Fruit fly (Drosophila melanogaster) whole organism, adult: ENCODE data around the gene CG14879.

Source experiments
- CG11617 ChIP-seq: fragments of 200-800 bp; sonication (Bioruptor generic); optimal IDR thresholded peaks from 2 replicates; lab custom pipeline; 2017; ENCODE audit warnings: mild to moderate bottlenecking, missing biosample characterization, missing genetic modification reagents, missing genetic modification characterization
- CG12768 ChIP-seq: fragments of 200-800 bp; sonication (Bioruptor generic); optimal IDR thresholded peaks from 2 replicates; lab custom pipeline; 2017; ENCODE audit warnings: missing biosample characterization, missing genetic modification characterization, mild to moderate bottlenecking, moderate library complexity, missing genetic modification reagents
- CG14711 ChIP-seq: fragments of 200-800 bp; sonication (Bioruptor generic); optimal IDR thresholded peaks from 2 replicates; lab custom pipeline; 2018; ENCODE audit warnings: missing biosample characterization, mild to moderate bottlenecking, missing genetic modification characterization, moderate library complexity
- CG1620 ChIP-seq: fragments of 200-800 bp; sonication (Bioruptor generic); optimal IDR thresholded peaks from 2 replicates; lab custom pipeline; 2016; ENCODE audit warnings: missing biosample characterization, missing genetic modification characterization
- CG33017 ChIP-seq: fragments of 200-800 bp; sonication (Bioruptor generic); optimal IDR thresholded peaks from 2 replicates; lab custom pipeline; 2018; ENCODE audit warnings: missing biosample characterization, mild to moderate bottlenecking, missing genetic modification characterization, moderate library complexity
- CG5204 ChIP-seq: fragments of 200-800 bp; sonication (Bioruptor generic); optimal IDR thresholded peaks from 2 replicates; lab custom pipeline; 2016; ENCODE audit warnings: missing biosample characterization, missing genetic modification characterization
- CG7045 ChIP-seq: fragments of 200-800 bp; sonication (Bioruptor generic); optimal IDR thresholded peaks from 2 replicates; lab custom pipeline; 2017; ENCODE audit warnings: missing biosample characterization, mild to moderate bottlenecking, missing genetic modification characterization
- CG7101 ChIP-seq: fragments of 200-800 bp; sonication (Bioruptor generic); optimal IDR thresholded peaks from 2 replicates; lab custom pipeline; 2018; ENCODE audit warnings: missing biosample characterization, mild to moderate bottlenecking, missing genetic modification characterization, moderate library complexity
- Clk ChIP-seq: fragments of 200-800 bp; sonication (Bioruptor generic); optimal IDR thresholded peaks from 2 replicates; lab custom pipeline; 2017; ENCODE audit warnings: missing biosample characterization, missing genetic modification characterization
- Crg-1 ChIP-seq: fragments of 200-800 bp; sonication (Bioruptor generic); optimal IDR thresholded peaks from 2 replicates; lab custom pipeline; 2016; ENCODE audit warnings: missing biosample characterization, missing genetic modification characterization
- Hr96 ChIP-seq: fragments of 200-800 bp; sonication (Bioruptor generic); optimal IDR thresholded peaks from 2 replicates; lab custom pipeline; 2016; ENCODE audit warnings: missing biosample characterization, missing genetic modification characterization
- Mnt ChIP-seq: fragments of 200-800 bp; sonication (Bioruptor generic); optimal IDR thresholded peaks from 2 replicates; lab custom pipeline; 2016; ENCODE audit warnings: missing biosample characterization, mild to moderate bottlenecking, missing genetic modification characterization
- bab1 ChIP-seq: fragments of 200-800 bp; sonication (Bioruptor generic); optimal IDR thresholded peaks from 3 replicates; lab custom pipeline; 2019; ENCODE audit warnings: missing biosample characterization, mild to moderate bottlenecking, missing genetic modification characterization, moderate library complexity
- cic ChIP-seq: fragments of 200-800 bp; sonication (Bioruptor generic); optimal IDR thresholded peaks from 2 replicates; lab custom pipeline; 2017; ENCODE audit warnings: missing biosample characterization, mild to moderate bottlenecking, missing genetic modification characterization, moderate library complexity
- cnc ChIP-seq, 2 experiments: fragments of >200 bp; optimal IDR thresholded peaks; 2 replicates each; lab custom pipeline; 2017
- kay ChIP-seq: fragments of 200-800 bp; sonication (Bioruptor generic); peaks from one replicate; lab custom pipeline; 2016; ENCODE audit warnings: missing biosample characterization, missing genetic modification characterization, borderline replicate concordance
- ovo ChIP-seq: fragments of 200-800 bp; sonication (Bioruptor generic); optimal IDR thresholded peaks from 2 replicates; lab custom pipeline; 2016; ENCODE audit warnings: missing biosample characterization, missing genetic modification characterization
- pad ChIP-seq: fragments of 200-800 bp; sonication (Bioruptor generic); optimal IDR thresholded peaks from 3 replicates; lab custom pipeline; 2017; ENCODE audit warnings: missing biosample characterization, missing genetic modification characterization, mild to moderate bottlenecking, moderate library complexity, missing genetic modification reagents
- tj ChIP-seq: fragments of 200-800 bp; sonication (Bioruptor generic); optimal IDR thresholded peaks from 3 replicates; lab custom pipeline; 2017; ENCODE audit warnings: missing biosample characterization, mild to moderate bottlenecking, missing genetic modification characterization, moderate library complexity
- toe ChIP-seq: fragments of 200-800 bp; sonication (Bioruptor generic); optimal IDR thresholded peaks from 2 replicates; lab custom pipeline; 2016; ENCODE audit warnings: missing biosample characterization, missing genetic modification characterization

CG14879 gene

DNA sequence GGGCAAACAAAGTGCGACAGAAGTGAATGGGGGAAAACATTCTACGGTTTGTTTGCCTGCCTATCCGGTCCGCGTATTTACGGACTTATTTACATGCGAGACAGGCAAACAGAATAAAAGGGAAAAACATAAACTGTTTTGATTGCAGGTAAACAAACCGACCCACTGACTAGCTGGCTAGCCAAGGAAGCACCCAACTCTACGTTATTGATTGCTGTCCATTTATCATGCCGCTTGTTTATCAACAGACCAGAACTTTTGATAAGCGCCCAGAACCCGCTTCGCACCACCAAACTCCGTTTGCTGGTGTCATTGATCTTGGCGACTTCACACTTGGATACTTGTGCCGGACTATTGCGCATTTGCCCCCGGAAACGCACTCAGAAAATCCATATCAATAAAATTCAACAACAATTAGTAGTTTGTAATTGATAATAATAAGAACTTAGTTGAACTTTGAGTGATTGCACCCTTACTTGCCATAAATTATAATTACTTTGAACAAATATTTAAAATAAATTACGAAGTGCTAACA, 17.1 kb downstream of the CG14879 start:
- peak; percentile 55 for TF ChIP-seq ovo (GFP tag; lab: Kevin White, UChicago)
- TF ChIP-seq kay (GFP tag; lab: Kevin White, UChicago): peak; percentile 89
- no peak for TF ChIP-seq CG33017 (tag; lab: Kevin White, UChicago)
- peak; percentile 26 for TF ChIP-seq CG7045 (GFP tag; lab: Kevin White, UChicago)
- TF ChIP-seq Mnt (GFP tag; lab: Kevin White, UChicago): no peak
- peak; percentile 48 for TF ChIP-seq cic (GFP tag; lab: Kevin White, UChicago)
- no peak for TF ChIP-seq CG1620 (GFP tag; lab: Kevin White, UChicago)
- peak; percentile 12 for TF ChIP-seq Crg-1 (GFP tag; lab: Kevin White, UChicago)
- peak; percentile 7 for TF ChIP-seq toe (GFP tag; lab: Kevin White, UChicago)

DNA sequence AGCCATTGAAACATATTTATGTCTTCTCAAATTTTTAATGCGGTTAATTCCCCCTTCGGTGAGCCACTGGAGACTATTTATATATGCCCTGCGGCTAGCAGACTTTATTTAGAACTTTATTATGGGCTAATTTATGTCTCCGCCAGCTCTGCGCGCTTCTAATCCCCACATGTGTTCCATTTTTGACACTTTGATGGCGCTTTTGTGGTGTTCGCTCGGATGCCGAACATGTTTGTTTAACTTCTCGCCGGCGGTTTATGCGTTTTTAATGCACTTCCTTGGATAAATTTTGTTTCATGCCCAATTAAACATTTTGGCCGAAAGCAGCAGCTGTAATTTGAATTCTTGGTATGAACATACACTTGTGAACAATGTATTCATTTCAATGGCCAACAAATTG, 19.2 kb downstream of the CG14879 start:
- TF ChIP-seq CG5204 (GFP tag; lab: Kevin White, UChicago) (no peak), cic (GFP tag; lab: Kevin White, UChicago) (no peak), CG1620 (GFP tag; lab: Kevin White, UChicago) (no peak), Clk (GFP tag; lab: Kevin White, UChicago) (no peak), kay (GFP tag; lab: Kevin White, UChicago) (no peak), Crg-1 (GFP tag; lab: Kevin White, UChicago) (no peak), bab1 (GFP tag; lab: Kevin White, UChicago) (no peak), CG12768 (GFP tag; lab: Kevin White, UChicago) (no peak), CG11617 (GFP tag; lab: Kevin White, UChicago) (no peak), tj (GFP tag; lab: Kevin White, UChicago) (no peak), pad (no peak), ovo (GFP tag; lab: Kevin White, UChicago) (no peak), toe (GFP tag; lab: Kevin White, UChicago) (no peak), CG33017 (tag; lab: Kevin White, UChicago) (no peak), Mnt (GFP tag; lab: Kevin White, UChicago) (no peak), CG14711 (tag; lab: Kevin White, UChicago) (no peak), CG7045 (GFP tag; lab: Kevin White, UChicago) (no peak), cnc (optimal IDR thresholded peaks at IDR 0.05; lab: Kevin White, UChicago) (no peak), Hr96 (GFP tag; lab: Kevin White, UChicago) (no peak), CG7101 (tag; lab: Kevin White, UChicago) (no peak)

dm6 chr3R:16327549-16327948, 21.5 kb downstream of the CG14879 start, which contains the start of gene CG17930:
TSS of gene CG17930 (plus strand) at chr3R:16327849.
- TF ChIP-seq CG11617 (GFP tag; lab: Kevin White, UChicago) (no peak), cnc (optimal IDR thresholded peaks at IDR 0.05; lab: Kevin White, UChicago) (no peak), Crg-1 (GFP tag; lab: Kevin White, UChicago) (no peak), cic (GFP tag; lab: Kevin White, UChicago) (no peak), CG33017 (tag; lab: Kevin White, UChicago) (no peak), Mnt (GFP tag; lab: Kevin White, UChicago) (no peak), CG7045 (GFP tag; lab: Kevin White, UChicago) (no peak), bab1 (GFP tag; lab: Kevin White, UChicago) (no peak), CG1620 (GFP tag; lab: Kevin White, UChicago) (no peak), Hr96 (GFP tag; lab: Kevin White, UChicago) (no peak), kay (GFP tag; lab: Kevin White, UChicago) (no peak), ovo (GFP tag; lab: Kevin White, UChicago) (no peak), tj (GFP tag; lab: Kevin White, UChicago) (no peak), toe (GFP tag; lab: Kevin White, UChicago) (no peak), CG7101 (tag; lab: Kevin White, UChicago) (no peak), CG12768 (GFP tag; lab: Kevin White, UChicago) (no peak), Clk (GFP tag; lab: Kevin White, UChicago) (no peak)

DNA sequence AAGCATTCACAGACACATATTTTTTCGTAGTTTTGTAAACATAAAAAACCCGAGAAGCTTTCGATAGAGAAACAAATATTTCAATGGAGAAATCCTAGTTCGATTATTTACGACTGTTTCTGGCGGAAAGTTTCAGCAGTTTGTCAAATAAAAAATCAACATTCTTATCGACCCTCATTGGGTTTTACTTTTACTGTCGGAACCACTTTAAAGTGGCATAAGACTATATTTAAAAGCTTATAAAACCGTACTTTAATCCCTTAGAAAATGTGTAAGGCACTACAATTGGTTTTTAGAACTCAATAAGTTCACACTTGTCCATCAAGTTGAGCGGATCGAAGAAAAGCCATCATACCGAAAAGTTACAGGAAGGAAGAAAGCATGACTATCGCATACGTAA, 23.8 kb downstream of the CG14879 start, which contains the start of gene CG17929:
Gene CG17929, plus strand, starts transcription at position 301 of the 400 bp plus-strand sequence.
- TF ChIP-seq kay (GFP tag; lab: Kevin White, UChicago) (peak; percentile 55), CG11617 (GFP tag; lab: Kevin White, UChicago) (no peak)

- TF ChIP-seq CG1620 (GFP tag; lab: Kevin White, UChicago) (no peak), kay (GFP tag; lab: Kevin White, UChicago) (no peak), CG11617 (GFP tag; lab: Kevin White, UChicago) (no peak), CG12768 (GFP tag; lab: Kevin White, UChicago) (no peak), CG7045 (GFP tag; lab: Kevin White, UChicago) (no peak), CG14711 (tag; lab: Kevin White, UChicago) (no peak), CG33017 (tag; lab: Kevin White, UChicago) (no peak), CG7101 (tag; lab: Kevin White, UChicago) (no peak), cic (GFP tag; lab: Kevin White, UChicago) (no peak), tj (GFP tag; lab: Kevin White, UChicago) (no peak), pad (no peak), toe (GFP tag; lab: Kevin White, UChicago) (no peak), CG5204 (GFP tag; lab: Kevin White, UChicago) (no peak), Crg-1 (GFP tag; lab: Kevin White, UChicago) (no peak)
Observed at dm6 chr3R:16323093-16323492, 25.9 kb downstream of the CG14879 start, which contains the start of gene CG6901. TSS of gene CG6901 (plus strand) at chr3R:16323415.
